Worm (Caenorhabditis elegans): ENCODE measurements around the gene E02H4.5.

The E02H4.5 gene

ce11 chrX:14238291-14238758 lies 16.6 kb downstream of the E02H4.5 start, which contains the start of gene K04C1.2 (continued):
- TF ChIP-seq pqm-1 (tag; optimal IDR thresholded peaks at IDR 0.05) = no peak
- TF ChIP-seq rbr-2 (tag; optimal IDR thresholded peaks at IDR 0.05) = peak; percentile 53
- TF ChIP-seq nhr-28 (tag; optimal IDR thresholded peaks at IDR 0.05) = peak; percentile 42
- no peak for TF ChIP-seq Y5F2A.4 (GFP tag; optimal IDR thresholded peaks at IDR 0.05)
- TF ChIP-seq madf-9 (GFP tag; conservative IDR thresholded peaks at IDR 0.05) = no peak
- peak; percentile 40 for TF ChIP-seq lin-13 (GFP tag; optimal IDR thresholded peaks at IDR 0.05)
- no peak for TF ChIP-seq php-3 (GFP tag; IDR thresholded peaks at IDR 0.05)
- no peak for TF ChIP-seq D1046.2 (GFP tag; IDR thresholded peaks at IDR 0.05)
- no peak for TF ChIP-seq ceh-62 (tag; optimal IDR thresholded peaks at IDR 0.05)
- no peak for TF ChIP-seq lir-3 (tag; optimal IDR thresholded peaks at IDR 0.05)
- no peak for TF ChIP-seq F49E8.2 (tag; optimal IDR thresholded peaks at IDR 0.05; ENCODE audit: borderline replicate concordance)
- no peak for TF ChIP-seq Y105C5A.15 (GFP tag; IDR thresholded peaks at IDR 0.05)
- TF ChIP-seq fos-1 (tag; optimal IDR thresholded peaks at IDR 0.05) = no peak
- TF ChIP-seq ZK337.2 (GFP tag; IDR thresholded peaks at IDR 0.05) = no peak
- no peak for TF ChIP-seq spr-1 (tag; optimal IDR thresholded peaks at IDR 0.05)
- TF ChIP-seq ceh-28 (tag; optimal IDR thresholded peaks at IDR 0.05) = peak; percentile 26
- peak in 1 of 2 experiments; percentile 47 for TF ChIP-seq mdl-1 (tag; optimal IDR thresholded peaks at IDR 0.05)
- TF ChIP-seq lin-39 (tag; optimal IDR thresholded peaks at IDR 0.05) = no peak
- TF ChIP-seq F44E2.7 (GFP tag; IDR thresholded peaks at IDR 0.05) = no peak
- peak in 1 of 2 experiments; percentile 30 for TF ChIP-seq hif-1 (tag; optimal IDR thresholded peaks at IDR 0.05)
- peak; percentile 72 for TF ChIP-seq hlh-11 (tag; optimal IDR thresholded peaks at IDR 0.05)
- TF ChIP-seq tra-1 (GFP tag; IDR thresholded peaks at IDR 0.05) = no peak
- TF ChIP-seq daf-8 (GFP tag; IDR thresholded peaks at IDR 0.05) = no peak
- peak; percentile 58 for TF ChIP-seq mes-2 (tag; optimal IDR thresholded peaks at IDR 0.05; ENCODE audit: poor library complexity, severe bottlenecking)
- TF ChIP-seq snpc-1.2 (GFP tag; IDR thresholded peaks at IDR 0.05) = no peak
- TF ChIP-seq F10B5.3 (tag; optimal IDR thresholded peaks at IDR 0.05) = no peak
- peak; percentile 32 for TF ChIP-seq nhr-6 (tag; optimal IDR thresholded peaks at IDR 0.05)
- TF ChIP-seq madf-5 (GFP tag; IDR thresholded peaks at IDR 0.05) = no peak
- TF ChIP-seq tag-97 (GFP tag; IDR thresholded peaks at IDR 0.05) = no peak
- TF ChIP-seq ztf-7 (tag; optimal IDR thresholded peaks at IDR 0.05) = no peak
- TF ChIP-seq saeg-2 (GFP tag; IDR thresholded peaks at IDR 0.05) = no peak
- no peak for TF ChIP-seq vab-7 (GFP tag; IDR thresholded peaks at IDR 0.05)
- TF ChIP-seq sdz-12 (GFP tag; optimal IDR thresholded peaks at IDR 0.05) = no peak

- no peak for TF ChIP-seq dmd-6 (GFP tag; IDR thresholded peaks at IDR 0.05)
- peak; percentile 70 for TF ChIP-seq aha-1 (tag)
- no peak for TF ChIP-seq T20F7.1 (GFP tag; optimal IDR thresholded peaks at IDR 0.05)
- TF ChIP-seq F26F4.8 (GFP tag; conservative IDR thresholded peaks at IDR 0.05) = no peak
- TF ChIP-seq pha-4 (GFP tag; IDR thresholded peaks at IDR 0.05) = peak; percentile 44; the same call in 1 of the 2 replicates
- no peak for TF ChIP-seq pha-4 (tag; optimal IDR thresholded peaks at IDR 0.05)
- TF ChIP-seq duxl-1 (tag; optimal IDR thresholded peaks at IDR 0.05; ENCODE audit: poor library complexity) = no peak
- peak; percentile 87 for TF ChIP-seq set-16 (GFP tag; IDR thresholded peaks at IDR 0.05)
These were observed 18.7 kb downstream of the E02H4.5 start for ce11 chrX:14236121-14236824.
